Fruit fly (Drosophila melanogaster): ENCODE measurements around the gene CG18675.

- TF ChIP-seq CG8478 (optimal IDR thresholded peaks at IDR 0.05) (no peak), CTCF (optimal IDR thresholded peaks at IDR 0.05) (no peak)
These were observed 12.8 kb upstream of the CG18675 start, which contains the start of gene nab for dm6 chr3L:4160926-4161325.
